Worm (Caenorhabditis elegans) whole organism, L4 larva: ENCODE results near the gene W04E12.4.
A peak's percentile ranks its signal among the peaks of the same experiment; 100 is the strongest.

ENCODE experiments used
- Y105C5A.15 ChIP-seq: fragments of 200-800 bp; sonication (Bioruptor generic); IDR thresholded peaks from 2 replicates; pipeline ENCODE4 v1.3.6; 2022; ENCODE audit warnings: missing genetic modification characterization, missing compliant biosample characterization
- arid-1 ChIP-seq: fragments of 200-800 bp; sonication (Bioruptor generic); conservative IDR thresholded peaks from 2 replicates; pipeline ENCODE4 v1.3.6; 2022; ENCODE audit warnings: missing genetic modification reagents, missing genetic modification characterization, missing compliant biosample characterization
- dve-1 ChIP-seq: sonication (generic microtip); optimal IDR thresholded peaks from 2 replicates; lab custom pipeline; 2017; ENCODE audit warnings: antibody characterized with exemption, mild to moderate bottlenecking, missing genetic modification characterization, missing compliant biosample characterization; ENCODE audit not compliant: insufficient read depth
- fkh-10 ChIP-seq: fragments of 150-350 bp; optimal IDR thresholded peaks from 2 replicates; lab custom pipeline; 2014; ENCODE audit warnings: missing biosample characterization, missing genetic modification reagents, missing genetic modification characterization
- mdl-1 ChIP-seq, 2 experiments: fragments of 150-350 bp in 1 of 2; sonication (generic microtip) in 1 of 2; optimal IDR thresholded peaks; 2 replicates each; lab custom pipeline; 2014 to 2017; ENCODE audit warnings: missing biosample characterization in 2 of 2, missing genetic modification characterization in 2 of 2
- mep-1 ChIP-seq: fragments of 150-350 bp; sonication (generic microtip); optimal IDR thresholded peaks from 3 replicates; lab custom pipeline; 2014; ENCODE audit warnings: missing biosample characterization, missing genetic modification characterization
- nhr-111 ChIP-seq: fragments of 200-800 bp; sonication (Bioruptor generic); optimal IDR thresholded peaks from 2 replicates; lab custom pipeline; 2018; ENCODE audit warnings: mild to moderate bottlenecking, missing genetic modification characterization, missing compliant biosample characterization
- nhr-28 ChIP-seq: fragments of 150-350 bp; optimal IDR thresholded peaks from 2 replicates; lab custom pipeline; 2014; ENCODE audit warnings: missing biosample characterization, missing genetic modification characterization
- nhr-6 ChIP-seq: fragments of 150-350 bp; optimal IDR thresholded peaks from 2 replicates; lab custom pipeline; 2014; ENCODE audit warnings: missing biosample characterization, missing genetic modification characterization
- pqm-1 ChIP-seq: sonication (generic microtip); optimal IDR thresholded peaks from 2 replicates; lab custom pipeline; 2017; ENCODE audit warnings: missing biosample characterization, missing genetic modification characterization
- rbr-2 ChIP-seq: sonication (generic microtip); optimal IDR thresholded peaks from 2 replicates; lab custom pipeline; 2016; ENCODE audit warnings: missing genotype, missing genetic modification characterization, missing compliant biosample characterization
- snpc-4 ChIP-seq: fragments of 150-350 bp; optimal IDR thresholded peaks from 2 replicates; lab custom pipeline; 2014; ENCODE audit warnings: missing biosample characterization, missing genetic modification characterization
- unc-62 ChIP-seq, 3 experiments: fragments of 150-350 bp in 1 of 3; sonication (generic microtip); optimal IDR thresholded peaks in 2 of 3; peaks in 1 of 3; 1 replicate in 1 of 3; 2 replicates in 2 of 3; lab custom pipeline; 2014 to 2017; ENCODE audit warnings: missing biosample characterization in 3 of 3, missing genetic modification characterization in 3 of 3, missing genetic modification reagents in 3 of 3, missing genotype in 1 of 3
- ztf-11 ChIP-seq: fragments of 150-350 bp; optimal IDR thresholded peaks from 2 replicates; lab custom pipeline; 2014; ENCODE audit warnings: missing biosample characterization, missing genetic modification characterization

- TF ChIP-seq rbr-2 (no peak), arid-1 (no peak), ztf-11 (tag; lab: Kevin White, UChicago) (no peak), snpc-4 (tag; lab: Kevin White, UChicago) (no peak), mdl-1 (tag; optimal IDR thresholded peaks at IDR 0.05; lab: Kevin White, UChicago) (no peak), unc-62 (GFP tag; optimal IDR thresholded peaks at IDR 0.05 in 1 of 2; lab: Kevin White, UChicago) (no peak), unc-62 (tag; optimal IDR thresholded peaks at IDR 0.05; lab: Kevin White, UChicago) (no peak), dve-1 (tag; lab: Kevin White, UChicago) (no peak), Y105C5A.15 (no peak), pqm-1 (tag; lab: Kevin White, UChicago) (peak; percentile 77), mep-1 (no peak), nhr-28 (tag; lab: Kevin White, UChicago) (peak; percentile 94), nhr-6 (tag; lab: Kevin White, UChicago) (no peak), nhr-111 (GFP tag; lab: Kevin White, UChicago) (no peak), fkh-10 (no peak)
Observed at ce11 chrV:19788360-19788759, 45.0 kb downstream of the W04E12.4 start, which contains the start of gene clec-258.
